Fruit fly (Drosophila melanogaster) Kc167 (cell line): ENCODE results near the gene CG9231.

ENCODE experiments used
- Myc ChIP-seq: fragments of >200 bp; optimal IDR thresholded peaks from 2 replicates; lab custom pipeline; 2017; ENCODE audit warnings: missing external identifiers
- h ChIP-seq: fragments of >200 bp; optimal IDR thresholded peaks from 3 replicates; lab custom pipeline; 2018; ENCODE audit warnings: missing external identifiers
- insv ChIP-seq: fragments of >200 bp; optimal IDR thresholded peaks from 3 replicates; lab custom pipeline; 2018; ENCODE audit warnings: missing external identifiers
- psq ChIP-seq: fragments of >200 bp; optimal IDR thresholded peaks from 2 replicates; lab custom pipeline; 2017; ENCODE audit warnings: missing external identifiers
- ttk ChIP-seq: sonication (Bioruptor generic); optimal IDR thresholded peaks from 2 replicates; lab custom pipeline; 2017; ENCODE audit warnings: missing external identifiers

DNA sequence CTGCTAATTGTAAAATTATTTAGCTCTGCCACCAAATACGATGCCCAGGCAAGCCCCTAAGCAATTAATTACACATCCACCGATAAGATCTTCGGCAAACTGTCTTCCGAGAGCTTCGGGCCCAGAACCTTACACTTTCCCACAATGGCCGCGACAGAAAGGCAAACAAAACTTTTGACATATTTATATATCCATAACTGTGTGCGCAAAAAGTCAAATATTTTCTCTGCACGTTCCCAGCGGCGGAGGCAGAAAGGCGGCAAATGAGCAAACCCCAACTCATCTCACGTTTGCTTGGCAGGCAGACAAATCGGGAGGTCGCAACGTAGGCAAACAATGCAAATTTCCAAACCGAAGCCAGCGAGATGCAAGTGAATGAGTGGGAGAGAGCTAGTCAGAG is 26.6 kb downstream of the CG9231 start:
- no peak for TF ChIP-seq psq (lab: Kevin White, UChicago)
- no peak for TF ChIP-seq Myc (lab: Kevin White, UChicago)
- no peak for TF ChIP-seq insv (lab: Kevin White, UChicago)
- TF ChIP-seq ttk: no peak
- no peak for TF ChIP-seq h (lab: Kevin White, UChicago)
